Fruit fly (Drosophila melanogaster) Kc167 (cell line): ENCODE results near the gene CG32700.

Experiments used
- Myc ChIP-seq: fragments of >200 bp; optimal IDR thresholded peaks from 2 replicates; lab custom pipeline; 2017; ENCODE audit warnings: missing external identifiers
- Sin3A ChIP-seq: fragments of >200 bp; optimal IDR thresholded peaks from 2 replicates; lab custom pipeline; 2018; ENCODE audit warnings: missing external identifiers
- h ChIP-seq: fragments of >200 bp; optimal IDR thresholded peaks from 3 replicates; lab custom pipeline; 2018; ENCODE audit warnings: missing external identifiers
- insv ChIP-seq: fragments of >200 bp; optimal IDR thresholded peaks from 3 replicates; lab custom pipeline; 2018; ENCODE audit warnings: missing external identifiers
- psq ChIP-seq: fragments of >200 bp; optimal IDR thresholded peaks from 2 replicates; lab custom pipeline; 2017; ENCODE audit warnings: missing external identifiers
- ttk ChIP-seq: sonication (Bioruptor generic); optimal IDR thresholded peaks from 2 replicates; lab custom pipeline; 2017; ENCODE audit warnings: missing external identifiers

Gene CG32700

DNA sequence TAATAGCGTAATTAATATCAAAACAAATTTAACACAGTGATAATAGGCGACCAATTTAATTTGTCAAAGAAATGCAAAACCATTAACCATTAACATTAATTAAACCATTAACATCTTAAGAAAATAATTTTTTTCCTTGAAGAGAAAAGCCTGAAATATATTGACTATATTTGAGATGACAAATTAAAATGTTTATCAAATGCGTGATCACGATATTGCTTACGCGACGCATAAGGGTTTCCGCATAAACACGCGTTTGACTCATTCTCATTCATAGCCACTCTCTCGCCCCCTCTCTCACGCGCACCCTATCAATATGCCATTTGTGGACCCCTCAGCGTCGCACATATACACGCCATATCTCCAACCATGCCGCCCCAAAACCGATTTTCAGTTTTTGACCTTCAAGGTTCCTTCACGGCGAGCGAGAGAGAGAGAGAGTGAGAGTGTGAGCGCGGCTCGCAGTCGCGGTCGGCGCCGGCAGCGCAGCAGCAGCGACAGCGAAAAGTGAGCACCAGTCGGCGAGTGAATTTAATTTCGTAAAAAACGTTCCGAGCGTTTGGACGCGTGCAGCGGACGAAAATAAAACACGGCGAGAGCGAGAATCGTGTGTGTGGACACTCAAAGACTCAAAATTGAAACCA, 34.8 kb upstream of the CG32700 start, which contains the start of gene Hex-A:
Hex-A (plus strand) TSS at position 317 of the 644 bp plus-strand sequence.
- no peak for TF ChIP-seq Myc (lab: Kevin White, UChicago)
- no peak for TF ChIP-seq h (lab: Kevin White, UChicago)
- no peak for TF ChIP-seq insv
- TF ChIP-seq ttk (lab: Kevin White, UChicago): no peak
- no peak for TF ChIP-seq Sin3A (lab: Kevin White, UChicago)
- TF ChIP-seq psq: no peak

DNA sequence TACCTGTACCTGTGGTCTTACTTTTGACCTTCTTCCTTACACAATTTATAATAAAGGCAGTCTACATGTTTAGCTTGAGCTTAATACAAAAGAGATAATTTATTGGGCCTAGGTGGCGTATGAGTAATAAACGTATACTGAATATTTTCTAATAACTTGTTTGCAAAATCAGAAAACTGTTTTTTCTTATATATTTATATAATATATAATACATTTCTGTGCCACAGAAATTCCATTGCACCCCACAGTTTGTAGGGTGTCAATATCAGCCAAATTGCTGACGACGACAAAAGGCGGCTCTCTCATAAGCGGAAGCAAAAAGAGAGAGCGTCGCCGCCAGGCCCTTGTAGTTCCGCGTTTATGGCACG, 34.3 kb upstream of the CG32700 start:
- TF ChIP-seq Myc (lab: Kevin White, UChicago) (no peak), ttk (lab: Kevin White, UChicago) (no peak), Sin3A (lab: Kevin White, UChicago) (no peak), insv (no peak), h (lab: Kevin White, UChicago) (no peak), psq (no peak)

DNA sequence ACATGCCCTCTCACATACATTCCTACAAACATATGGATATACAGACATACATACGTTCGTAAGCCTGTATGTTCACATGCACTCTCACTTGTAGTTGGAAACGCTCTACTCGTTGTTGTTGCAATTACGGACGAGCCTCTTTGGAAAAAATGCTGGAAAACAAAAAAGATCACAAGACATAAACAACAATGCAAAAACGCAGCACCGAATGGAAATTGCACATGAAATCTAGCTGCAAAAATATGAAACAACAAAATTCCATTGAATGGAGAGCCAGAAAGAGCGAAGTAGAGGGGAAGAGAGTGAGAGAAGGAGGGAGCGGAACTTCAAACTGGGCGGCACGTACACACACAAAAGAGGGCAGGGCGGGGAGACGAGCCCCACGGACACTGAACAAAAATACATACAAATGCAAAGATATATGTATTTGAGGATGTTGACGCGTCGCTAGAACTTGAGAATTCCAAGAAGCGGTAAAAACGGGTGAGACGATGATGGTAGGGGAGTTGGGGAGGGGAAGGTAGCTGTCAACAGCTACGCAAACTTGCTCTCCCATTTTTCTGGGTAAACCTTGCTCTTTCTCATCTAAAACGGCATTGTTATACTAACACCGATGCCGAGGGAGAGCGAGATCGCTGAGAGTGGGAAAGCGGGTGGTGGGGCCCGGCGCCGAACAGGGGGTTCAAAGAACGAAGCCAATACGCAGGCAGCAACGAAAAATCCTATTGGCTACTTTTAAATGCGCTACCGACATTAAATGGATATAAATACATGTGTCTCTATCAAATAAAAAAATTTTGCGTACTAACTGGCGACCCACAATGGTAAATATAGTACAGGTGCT, 33.7 kb upstream of the CG32700 start:
- no peak for TF ChIP-seq psq
- TF ChIP-seq Myc (lab: Kevin White, UChicago): no peak
- no peak for TF ChIP-seq h (lab: Kevin White, UChicago)
- TF ChIP-seq ttk (lab: Kevin White, UChicago): no peak

- no peak for TF ChIP-seq psq
- no peak for TF ChIP-seq Myc (lab: Kevin White, UChicago)
- TF ChIP-seq Sin3A (lab: Kevin White, UChicago): no peak
- no peak for TF ChIP-seq insv
- TF ChIP-seq h (lab: Kevin White, UChicago): no peak
- TF ChIP-seq ttk (lab: Kevin White, UChicago): no peak
Observed at dm6 chrX:9583440-9584103, 32.9 kb upstream of the CG32700 start.

DNA sequence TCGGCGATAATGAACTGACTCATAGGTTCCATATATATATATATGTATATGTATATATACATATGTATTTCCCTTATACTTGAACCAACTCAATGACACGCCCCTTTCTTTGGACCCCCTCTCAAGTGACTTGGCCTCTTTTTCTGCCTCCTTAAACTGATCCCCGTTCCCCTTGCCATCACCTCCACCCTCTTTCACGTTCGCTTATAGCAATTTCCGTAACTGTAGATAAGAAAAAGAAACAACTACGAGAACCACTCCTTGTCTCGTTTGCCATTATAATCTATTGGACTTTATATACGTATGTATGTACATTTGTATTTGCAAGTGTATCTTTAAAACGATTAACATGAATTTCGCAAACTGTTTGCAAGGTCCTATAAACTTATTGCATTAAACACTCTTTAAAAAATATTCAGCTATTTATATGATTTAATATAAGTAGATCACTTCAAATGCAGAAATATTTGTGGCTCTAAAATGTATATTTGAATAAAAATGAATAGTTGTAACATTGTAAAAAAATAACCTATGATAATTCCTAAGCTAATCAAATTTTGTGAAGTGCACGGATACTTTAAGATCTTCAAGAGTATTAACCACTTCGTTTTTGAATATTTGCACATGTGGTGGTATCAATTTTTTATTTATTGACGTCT, 32.1 kb upstream of the CG32700 start:
- TF ChIP-seq Myc (lab: Kevin White, UChicago) (no peak), psq (no peak), insv (no peak), Sin3A (lab: Kevin White, UChicago) (no peak), h (lab: Kevin White, UChicago) (no peak), ttk (lab: Kevin White, UChicago) (no peak)

DNA sequence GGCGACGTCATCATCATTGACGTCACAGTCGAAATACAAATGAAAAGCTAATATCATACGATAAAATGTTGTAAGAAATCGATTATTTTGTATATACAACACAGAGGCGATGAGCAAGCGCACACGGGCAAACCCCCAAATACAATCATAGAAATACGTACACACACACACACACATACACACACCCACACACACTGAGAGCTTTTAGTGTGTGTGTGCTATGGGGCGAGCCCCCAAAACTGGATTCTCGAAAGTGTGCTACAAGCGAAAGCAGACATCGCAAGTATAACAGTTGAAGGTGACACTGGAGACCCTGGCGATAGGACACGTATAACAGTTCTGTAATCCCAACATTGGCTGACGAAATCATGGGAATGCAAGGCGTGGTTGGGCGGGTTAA, 31.2 kb upstream of the CG32700 start:
- TF ChIP-seq Myc (lab: Kevin White, UChicago) (no peak), psq (no peak), insv (no peak), h (lab: Kevin White, UChicago) (no peak), Sin3A (lab: Kevin White, UChicago) (no peak), ttk (lab: Kevin White, UChicago) (no peak)

- TF ChIP-seq insv (no peak), psq (no peak), ttk (lab: Kevin White, UChicago) (no peak), Sin3A (lab: Kevin White, UChicago) (no peak), Myc (lab: Kevin White, UChicago) (no peak), h (lab: Kevin White, UChicago) (no peak)
Observed at dm6 chrX:9580544-9580943, 29.9 kb upstream of the CG32700 start.

DNA sequence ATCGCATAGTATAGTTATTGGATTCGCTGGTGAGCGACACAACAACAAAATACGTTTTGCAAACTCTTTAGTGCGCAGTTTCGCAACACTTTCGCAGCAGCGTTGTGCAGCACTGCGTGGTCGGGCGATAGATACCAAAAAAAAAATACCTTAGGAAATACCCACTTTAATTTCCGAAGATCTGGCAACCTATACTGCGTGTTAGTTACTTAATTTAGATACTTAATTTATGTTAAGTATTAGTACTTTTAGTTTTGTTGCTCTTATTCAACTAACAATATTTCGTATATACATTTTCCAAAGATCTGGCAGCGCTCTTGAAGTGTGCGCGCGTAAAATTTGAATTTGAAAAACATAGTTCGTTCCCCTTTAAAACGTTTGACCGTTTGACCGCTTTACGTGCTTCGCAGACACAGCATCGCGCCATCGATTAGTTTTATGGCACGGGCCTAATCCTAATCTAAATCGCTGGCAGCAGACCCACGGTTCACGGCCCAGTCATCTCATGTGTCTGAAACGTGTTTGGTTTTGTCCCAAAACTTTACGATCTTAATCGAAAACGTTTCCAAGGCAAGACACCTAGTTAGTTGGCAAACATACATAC, 29.4 kb upstream of the CG32700 start, which contains the start of gene LPCAT:
LPCAT (minus strand) TSS at position 70 of the 604 bp plus-strand sequence.
- TF ChIP-seq Sin3A (lab: Kevin White, UChicago): no peak
- TF ChIP-seq Myc (lab: Kevin White, UChicago): no peak
- TF ChIP-seq insv: no peak
- no peak for TF ChIP-seq psq
- TF ChIP-seq h (lab: Kevin White, UChicago): no peak
- TF ChIP-seq ttk (lab: Kevin White, UChicago): no peak

dm6 chrX:9578696-9579509, 28.3 kb upstream of the CG32700 start:
- TF ChIP-seq insv (no peak), Myc (lab: Kevin White, UChicago) (no peak), psq (no peak), h (lab: Kevin White, UChicago) (no peak), Sin3A (lab: Kevin White, UChicago) (no peak), ttk (lab: Kevin White, UChicago) (no peak)

DNA sequence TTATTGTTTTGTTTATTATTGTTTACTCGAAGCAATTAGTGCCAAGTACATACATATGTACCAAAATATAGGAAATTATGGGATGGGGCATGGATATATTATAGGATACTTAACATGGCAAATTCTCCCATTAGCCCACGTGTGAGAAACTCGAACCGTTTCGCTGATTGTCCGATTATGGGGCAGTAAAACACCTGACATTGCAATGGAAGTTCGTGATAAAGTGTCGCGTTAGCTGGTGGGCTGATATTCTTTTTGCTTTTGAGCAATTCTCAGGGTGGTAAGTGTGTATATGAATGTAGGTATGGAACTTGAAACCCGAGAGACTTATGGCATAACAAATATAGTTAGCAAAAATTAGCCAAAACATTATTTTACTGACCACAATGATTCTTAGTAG, 27.4 kb upstream of the CG32700 start:
- TF ChIP-seq h (lab: Kevin White, UChicago) (no peak), Myc (lab: Kevin White, UChicago) (no peak), insv (no peak), Sin3A (lab: Kevin White, UChicago) (no peak), ttk (lab: Kevin White, UChicago) (no peak), psq (no peak)
